Fruit fly (Drosophila melanogaster) whole organism, adult: ENCODE data around the gene Sr-CI.

Source experiments
- CG7045 ChIP-seq: fragments of 200-800 bp; sonication (Bioruptor generic); optimal IDR thresholded peaks from 2 replicates; lab custom pipeline; 2017; ENCODE audit warnings: missing biosample characterization, mild to moderate bottlenecking, missing genetic modification characterization
- CG7101 ChIP-seq: fragments of 200-800 bp; sonication (Bioruptor generic); optimal IDR thresholded peaks from 2 replicates; lab custom pipeline; 2018; ENCODE audit warnings: missing biosample characterization, mild to moderate bottlenecking, missing genetic modification characterization, moderate library complexity
- Crg-1 ChIP-seq: fragments of 200-800 bp; sonication (Bioruptor generic); optimal IDR thresholded peaks from 2 replicates; lab custom pipeline; 2016; ENCODE audit warnings: missing biosample characterization, missing genetic modification characterization
- cnc ChIP-seq, 2 experiments: fragments of >200 bp; optimal IDR thresholded peaks; 2 replicates each; lab custom pipeline; 2017
- kay ChIP-seq: fragments of 200-800 bp; sonication (Bioruptor generic); peaks from one replicate; lab custom pipeline; 2016; ENCODE audit warnings: missing biosample characterization, missing genetic modification characterization, borderline replicate concordance
- ovo ChIP-seq: fragments of 200-800 bp; sonication (Bioruptor generic); optimal IDR thresholded peaks from 2 replicates; lab custom pipeline; 2016; ENCODE audit warnings: missing biosample characterization, missing genetic modification characterization

DNA sequence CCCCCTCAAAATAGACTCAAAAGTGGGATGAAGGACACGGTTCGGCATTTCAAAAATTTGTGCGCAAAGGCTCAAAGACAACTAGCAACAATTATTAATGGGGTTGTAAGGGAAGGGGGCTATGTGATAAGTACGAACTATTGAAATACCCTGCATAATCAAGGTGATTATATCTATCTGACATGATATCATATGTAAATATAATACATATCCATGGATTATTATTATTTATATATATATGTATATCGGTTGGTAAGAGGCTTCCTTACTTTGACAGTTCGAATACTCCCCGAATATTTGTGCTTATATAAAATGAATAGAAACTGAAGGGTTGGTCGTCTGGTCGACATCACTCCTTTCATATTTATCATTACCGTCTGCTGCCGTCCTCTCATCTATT lies 12.5 kb downstream of the Sr-CI start:
- no peak for TF ChIP-seq CG7101 (tag; lab: Kevin White, UChicago)
- TF ChIP-seq CG7045 (GFP tag; lab: Kevin White, UChicago) = no peak
- TF ChIP-seq ovo (GFP tag; lab: Kevin White, UChicago) = no peak
- TF ChIP-seq cnc (optimal IDR thresholded peaks at IDR 0.05; lab: Kevin White, UChicago) = no peak
- TF ChIP-seq kay (GFP tag; lab: Kevin White, UChicago) = no peak
- TF ChIP-seq Crg-1 (GFP tag; lab: Kevin White, UChicago) = no peak
